Worm (Caenorhabditis elegans) whole organism, early embryonic: ENCODE results near the gene str-116.
"Not testable (repeated sequence)": the region's sequence is repeated elsewhere in the genome, so short reads cannot be mapped to it uniquely, and the experiment has no call there.

Source experiments
- B0310.2 ChIP-seq: sonication (generic microtip); optimal IDR thresholded peaks from 2 replicates; lab custom pipeline; 2016; ENCODE audit warnings: mild to moderate bottlenecking, missing genetic modification characterization, missing compliant biosample characterization
- ama-1 ChIP-seq: fragments of 150-350 bp; optimal IDR thresholded peaks from 2 replicates; lab custom pipeline; 2014
- ceh-13 ChIP-seq: fragments of 200-800 bp; sonication (Bioruptor generic); optimal IDR thresholded peaks from 2 replicates; lab custom pipeline; 2018; ENCODE audit warnings: mild to moderate bottlenecking, missing genetic modification characterization, missing compliant biosample characterization
- flt-1 ChIP-seq: fragments of 200-800 bp; sonication (Bioruptor generic); IDR thresholded peaks from 2 replicates; pipeline ENCODE4 v1.3.6; 2022; ENCODE audit warnings: missing genetic modification characterization, missing compliant biosample characterization
- hmbx-1 ChIP-seq: sonication (generic microtip); optimal IDR thresholded peaks from 2 replicates; lab custom pipeline; 2016; ENCODE audit warnings: mild to moderate bottlenecking, missing genetic modification characterization, missing compliant biosample characterization
- hmg-4 ChIP-seq: fragments of 200-800 bp; sonication (Bioruptor generic); optimal IDR thresholded peaks from 2 replicates; lab custom pipeline; 2018; ENCODE audit warnings: mild to moderate bottlenecking, missing genetic modification characterization, missing compliant biosample characterization
- hnd-1 ChIP-seq: sonication (generic microtip); optimal IDR thresholded peaks from 2 replicates; lab custom pipeline; 2016; ENCODE audit warnings: missing genetic modification characterization, missing compliant biosample characterization
- scrt-1 ChIP-seq: fragments of 200-800 bp; sonication (Bioruptor generic); IDR thresholded peaks from 2 replicates; pipeline ENCODE4 v1.3.6; 2022; ENCODE audit warnings: missing genetic modification characterization, missing compliant biosample characterization
- sea-1 ChIP-seq: fragments of 200-800 bp; sonication (Bioruptor generic); conservative IDR thresholded peaks from 2 replicates; pipeline ENCODE4 v1.3.6; 2022; ENCODE audit warnings: missing genetic modification characterization, missing compliant biosample characterization
- tbx-11 ChIP-seq: fragments of 200-800 bp; sonication (Bioruptor generic); IDR thresholded peaks from 2 replicates; pipeline ENCODE4 v1.3.6; 2022; ENCODE audit warnings: missing genetic modification characterization, missing compliant biosample characterization
- tbx-37 ChIP-seq: fragments of 200-800 bp; sonication (Bioruptor generic); conservative IDR thresholded peaks from 2 replicates; pipeline ENCODE4 v1.3.6; 2022; ENCODE audit warnings: missing genetic modification reagents, missing genetic modification characterization, missing compliant biosample characterization
- tra-4 ChIP-seq: sonication (generic microtip); optimal IDR thresholded peaks from 2 replicates; lab custom pipeline; 2017; ENCODE audit warnings: missing genetic modification characterization, missing compliant biosample characterization

- not testable (repeated sequence) for TF ChIP-seq ama-1; tbx-37 (GFP tag; lab: Robert Waterston, UW); hmbx-1 (tag; lab: Kevin White, UChicago); flt-1 (GFP tag; lab: Robert Waterston, UW); scrt-1; hmg-4 (GFP tag; lab: Kevin White, UChicago); tra-4 (tag; lab: Kevin White, UChicago); B0310.2 (tag; lab: Kevin White, UChicago); tbx-11 (GFP tag; lab: Robert Waterston, UW); hnd-1 (tag; lab: Kevin White, UChicago); sea-1 (GFP tag; lab: Robert Waterston, UW); ceh-13
Observed at ce11 chrV:11286114-11286513, 19.3 kb downstream of the str-116 start, which contains the start of gene C03E10.3.
